Fruit fly (Drosophila melanogaster) whole organism, wandering third instar larva: ENCODE results near the gene mRpL51.

Experiments
- Hnf4 ChIP-seq: fragments of 200-800 bp; sonication (Bioruptor generic); optimal IDR thresholded peaks from 2 replicates; lab custom pipeline; 2016; ENCODE audit warnings: missing biosample characterization, mild to moderate bottlenecking, missing genetic modification characterization
- Myc ChIP-seq: fragments of >200 bp; optimal IDR thresholded peaks from 2 replicates; lab custom pipeline; 2017
- OdsH ChIP-seq: fragments of 200-800 bp; sonication (Bioruptor generic); optimal IDR thresholded peaks from 2 replicates; lab custom pipeline; 2016; ENCODE audit warnings: missing biosample characterization, mild to moderate bottlenecking, missing genetic modification characterization
- psq ChIP-seq: fragments of 200-800 bp; sonication (Bioruptor generic); optimal IDR thresholded peaks from 3 replicates; lab custom pipeline; 2017; ENCODE audit warnings: missing biosample characterization, mild to moderate bottlenecking, missing genetic modification characterization, moderate library complexity
- sage ChIP-seq: fragments of 200-800 bp; sonication (Bioruptor generic); optimal IDR thresholded peaks from 2 replicates; lab custom pipeline; 2016; ENCODE audit warnings: missing biosample characterization, mild to moderate bottlenecking, missing genetic modification characterization
- tai ChIP-seq: sonication (Bioruptor generic); optimal IDR thresholded peaks from 2 replicates; lab custom pipeline; 2016; ENCODE audit warnings: missing biosample characterization, missing genetic modification characterization

DNA sequence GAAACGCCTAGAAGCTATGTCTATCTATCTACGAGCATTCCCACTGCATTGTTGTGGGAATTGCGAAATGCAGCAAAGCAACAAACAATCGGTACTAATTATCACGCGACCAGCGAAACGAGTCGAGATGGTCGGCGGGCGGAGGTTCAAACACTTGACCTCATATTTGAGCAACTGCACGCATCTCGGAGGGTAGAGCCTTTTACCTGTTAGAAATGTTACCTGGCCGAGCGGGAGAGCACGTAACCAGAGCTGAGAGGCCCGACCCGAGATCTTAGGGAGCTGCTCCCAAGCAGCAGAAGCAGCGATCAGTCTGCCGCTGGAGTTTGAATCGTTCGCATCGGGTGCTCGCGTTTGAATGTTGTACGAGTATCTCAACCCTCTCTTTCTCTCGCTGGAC is 38.8 kb downstream of the mRpL51 start:
- TF ChIP-seq Myc = no peak
- no peak for TF ChIP-seq sage (GFP tag; lab: Kevin White, UChicago)
- TF ChIP-seq Hnf4 (GFP tag; lab: Kevin White, UChicago) = no peak
- no peak for TF ChIP-seq OdsH (GFP tag; lab: Kevin White, UChicago)
- no peak for TF ChIP-seq psq (GFP tag; lab: Kevin White, UChicago)
- no peak for TF ChIP-seq tai (GFP tag; lab: Kevin White, UChicago)
